Worm (Caenorhabditis elegans): ENCODE results near the gene srbc-71.

DNA sequence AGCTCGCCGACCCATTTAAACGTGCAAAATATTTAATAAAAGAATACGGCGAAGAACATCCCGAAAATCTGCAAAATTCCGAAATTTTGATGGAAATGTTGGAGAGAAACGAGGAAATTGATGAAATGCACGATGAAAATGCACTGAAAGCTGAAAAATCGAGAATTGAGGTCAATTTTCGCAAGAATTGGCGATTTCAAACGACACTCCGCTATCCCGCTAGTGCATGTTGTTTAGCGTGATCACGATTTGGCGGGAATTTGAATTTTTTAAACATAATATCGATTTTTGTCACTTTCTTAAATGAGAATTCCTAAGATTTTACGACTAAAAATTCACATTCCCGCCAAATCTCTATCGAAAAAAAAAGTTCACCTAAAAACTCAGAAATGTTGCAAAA, 48.2 kb downstream of the srbc-71 start:
- TF ChIP-seq klf-2 (GFP tag; conservative IDR thresholded peaks at IDR 0.05) (no peak), flt-1 (GFP tag; IDR thresholded peaks at IDR 0.05) (no peak), ref-1 (GFP tag; conservative IDR thresholded peaks at IDR 0.05) (no peak), T22C8.4 (GFP tag; IDR thresholded peaks at IDR 0.05) (no peak)
